Worm (Caenorhabditis elegans): Measurements from ENCODE around the gene oac-52.

DNA sequence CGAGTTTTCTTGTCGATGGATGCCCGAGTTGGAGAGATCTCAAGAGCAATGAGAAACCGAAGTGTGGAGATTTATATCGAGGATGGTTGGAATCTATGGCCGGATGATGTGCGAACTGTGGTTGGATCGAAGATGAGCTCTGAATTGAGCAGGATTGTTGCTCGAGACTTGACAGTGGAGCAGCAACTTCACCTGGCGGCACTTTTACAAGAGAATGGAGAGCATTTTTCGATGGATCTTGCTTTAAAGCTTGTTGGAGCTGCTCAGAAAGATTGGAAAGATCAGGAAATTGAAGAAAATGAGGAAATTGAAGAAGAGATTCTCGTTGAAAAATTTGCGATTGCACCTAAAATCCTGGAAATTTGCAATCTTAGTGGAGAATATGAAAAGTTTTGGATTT lies 22.7 kb upstream of the oac-52 start:
- TF ChIP-seq him-1 (tag; optimal IDR thresholded peaks at IDR 0.05), result no peak
- no peak for TF ChIP-seq dao-5 (tag; optimal IDR thresholded peaks at IDR 0.05)
